Worm (Caenorhabditis elegans): ENCODE data around the gene K02B2.6.
A peak's percentile ranks its signal among the peaks of the same experiment; 100 is the strongest.

The K02B2.6 gene

DNA sequence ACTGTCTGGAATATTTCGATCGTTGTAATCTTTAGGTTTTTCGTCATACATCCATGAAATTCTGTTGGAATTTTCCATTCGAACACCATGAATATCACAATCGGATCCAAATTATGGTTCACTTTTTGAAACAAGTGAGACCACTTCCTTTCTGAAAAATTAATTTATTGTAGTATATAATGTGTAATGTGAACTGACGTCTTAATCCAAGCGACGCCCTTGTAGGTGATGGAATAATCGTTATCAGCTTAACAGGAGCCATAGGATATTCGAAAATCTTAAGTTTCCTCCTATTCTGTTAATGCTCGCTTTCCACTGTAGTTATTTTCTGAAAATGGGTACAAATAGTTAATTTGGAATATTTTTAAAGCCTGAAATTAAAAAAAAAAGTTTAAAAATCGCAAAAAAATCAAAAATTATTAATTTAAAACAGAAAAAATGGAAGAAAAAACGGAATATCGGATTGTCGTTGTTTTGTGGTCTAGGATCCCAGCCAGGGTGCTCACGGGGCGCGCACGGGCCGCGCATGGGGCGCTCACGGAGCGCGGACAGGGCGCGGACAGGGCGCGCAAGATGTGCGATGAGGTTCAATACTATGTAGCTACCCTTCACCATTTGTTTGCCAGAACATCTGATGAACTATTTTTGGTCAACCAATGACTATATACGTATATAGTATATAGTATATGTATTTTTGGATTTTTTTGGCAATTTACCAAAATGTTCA is at the start of gene K02B2.6:
K02B2.6 (minus strand) TSS at position 51 of the 727 bp plus-strand sequence.
- TF ChIP-seq set-16 (GFP tag; IDR thresholded peaks at IDR 0.05) (peak; percentile 80), ceh-44 (GFP tag; IDR thresholded peaks at IDR 0.05) (no peak)

DNA sequence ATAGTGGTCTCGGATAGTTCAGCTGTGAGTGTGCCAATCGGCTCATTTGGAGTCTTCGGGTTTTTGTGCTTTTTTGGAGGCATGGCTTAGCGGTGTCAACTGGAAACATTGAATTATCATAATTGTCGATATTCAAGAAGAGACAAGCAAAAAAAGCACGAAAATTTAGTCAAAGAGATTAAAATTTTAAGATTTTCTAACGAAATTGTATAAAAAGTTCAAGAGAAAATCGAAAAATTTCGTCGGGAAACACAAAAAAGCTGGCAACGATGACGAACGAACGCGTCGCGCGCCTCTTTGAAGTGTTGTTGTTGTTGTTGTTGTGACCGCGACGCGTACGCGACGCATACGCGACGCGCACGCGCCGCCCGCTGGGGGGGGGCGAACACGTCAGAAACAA is 49.5 kb upstream of the K02B2.6 start, which contains the start of gene C46G7.5:
C46G7.5 (minus strand) TSS at position 101 of the 400 bp plus-strand sequence.
- TF ChIP-seq ztf-7 (tag; optimal IDR thresholded peaks at IDR 0.05) (no peak), lsy-2 (tag; optimal IDR thresholded peaks at IDR 0.05) (no peak), zip-2 (tag; optimal IDR thresholded peaks at IDR 0.05) (no peak), duxl-1 (tag; optimal IDR thresholded peaks at IDR 0.05; ENCODE audit: poor library complexity) (no peak), tag-97 (GFP tag; IDR thresholded peaks at IDR 0.05) (no peak)

DNA sequence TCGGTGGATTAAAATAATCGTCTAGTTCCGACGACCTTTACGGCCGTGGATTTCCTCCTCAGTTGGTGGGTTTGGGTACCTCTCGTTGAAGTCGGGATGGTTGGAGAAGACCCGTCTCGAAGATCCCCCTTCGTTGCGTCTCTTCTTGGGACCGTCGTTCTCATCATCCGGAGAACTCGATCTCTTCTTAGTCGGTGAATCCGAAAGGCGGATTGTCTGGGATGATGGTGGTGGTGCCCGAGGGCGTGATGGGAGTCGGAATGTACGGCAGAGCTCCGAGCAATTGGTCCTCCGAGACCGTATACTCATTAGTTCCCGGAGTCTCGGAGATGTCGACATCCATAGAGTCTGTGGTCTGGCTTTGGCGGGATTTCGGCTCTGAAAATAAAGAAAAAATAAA is 48.2 kb upstream of the K02B2.6 start:
- TF ChIP-seq vab-7 (GFP tag; IDR thresholded peaks at IDR 0.05), result no peak
- no peak for TF ChIP-seq F10B5.3 (tag; optimal IDR thresholded peaks at IDR 0.05)
- no peak for TF ChIP-seq ceh-28 (tag; optimal IDR thresholded peaks at IDR 0.05)
- TF ChIP-seq set-16 (GFP tag; IDR thresholded peaks at IDR 0.05), result peak; percentile 61
- no peak for TF ChIP-seq Y48G9A.11 (GFP tag; IDR thresholded peaks at IDR 0.05)
- TF ChIP-seq unc-62 (GFP tag; optimal IDR thresholded peaks at IDR 0.05 in 1 of 2), result peak in 1 of 2 experiments; percentile 36
- TF ChIP-seq unc-62 (tag; optimal IDR thresholded peaks at IDR 0.05), result no peak
- TF ChIP-seq ceh-32 (tag; optimal IDR thresholded peaks at IDR 0.05; ENCODE audit: poor library complexity), result no peak
- TF ChIP-seq nhr-28 (tag; optimal IDR thresholded peaks at IDR 0.05), result no peak
- no peak for TF ChIP-seq unc-130 (GFP tag; optimal IDR thresholded peaks at IDR 0.05)
- TF ChIP-seq mes-2 (tag; optimal IDR thresholded peaks at IDR 0.05; ENCODE audit: poor library complexity, severe bottlenecking), result no peak
- TF ChIP-seq lin-15B (tag; optimal IDR thresholded peaks at IDR 0.05), result no peak
- no peak for TF ChIP-seq aha-1 (tag)
- no peak for TF ChIP-seq F49E8.2 (tag; optimal IDR thresholded peaks at IDR 0.05; ENCODE audit: borderline replicate concordance)

DNA sequence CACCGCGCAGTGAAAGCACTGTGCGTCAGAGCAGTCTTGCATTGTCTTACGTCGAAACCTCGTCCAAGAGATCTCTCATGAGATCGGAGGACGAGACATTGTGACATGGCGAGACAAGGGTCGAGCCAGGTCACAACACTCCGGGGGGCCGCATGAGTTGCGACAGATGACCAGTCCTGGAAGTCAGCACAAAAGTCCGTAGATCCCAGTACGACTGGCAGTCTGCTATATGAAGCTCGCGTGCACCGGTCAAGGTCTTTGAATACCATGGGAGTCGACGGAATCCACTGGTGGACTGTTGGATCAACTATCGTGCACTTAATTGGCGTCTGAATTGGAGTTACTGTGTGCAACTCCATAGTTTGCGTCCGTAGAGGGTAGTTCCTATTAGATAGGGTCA is 43.6 kb upstream of the K02B2.6 start:
- TF ChIP-seq nhr-10 (tag; optimal IDR thresholded peaks at IDR 0.05) (no peak), F44E2.7 (GFP tag; IDR thresholded peaks at IDR 0.05) (no peak), daf-12 (tag; optimal IDR thresholded peaks at IDR 0.05) (no peak), lin-38 (GFP tag; IDR thresholded peaks at IDR 0.05) (no peak), hmg-1.1 (GFP tag; IDR thresholded peaks at IDR 0.05) (no peak), lir-3 (tag; optimal IDR thresholded peaks at IDR 0.05) (no peak), daf-16 (GFP tag; optimal IDR thresholded peaks at IDR 0.05) (no peak), daf-16 (tag; optimal IDR thresholded peaks at IDR 0.05) (no peak), spr-1 (tag; optimal IDR thresholded peaks at IDR 0.05) (no peak), snpc-4 (tag; optimal IDR thresholded peaks at IDR 0.05) (no peak), ceh-62 (tag; optimal IDR thresholded peaks at IDR 0.05) (no peak), mdl-1 (tag; optimal IDR thresholded peaks at IDR 0.05) (no peak), egl-43 (GFP tag; IDR thresholded peaks at IDR 0.05) (peak; percentile 74), madf-5 (GFP tag; IDR thresholded peaks at IDR 0.05) (0 out of 4 replicates have a peak, but pooled peaks of 1 of the 2 experiments have one; percentile 63), nhr-28 (tag; optimal IDR thresholded peaks at IDR 0.05) (no peak), dve-1 (tag; optimal IDR thresholded peaks at IDR 0.05; ENCODE audit: insufficient read depth) (no peak), spr-3 (GFP tag; optimal IDR thresholded peaks at IDR 0.05) (peak; percentile 9), lsy-2 (tag; optimal IDR thresholded peaks at IDR 0.05) (no peak), tag-97 (GFP tag; IDR thresholded peaks at IDR 0.05) (0 out of 2 replicates have a peak, but pooled peaks have one; percentile 62), fkh-10 (GFP tag; optimal IDR thresholded peaks at IDR 0.05) (no peak), unc-62 (GFP tag; optimal IDR thresholded peaks at IDR 0.05 in 1 of 2) (no peak), unc-62 (tag; optimal IDR thresholded peaks at IDR 0.05) (no peak), hlh-11 (tag; optimal IDR thresholded peaks at IDR 0.05) (no peak), nhr-25 (tag; optimal IDR thresholded peaks at IDR 0.05; ENCODE audit: borderline replicate concordance, insufficient read depth) (no peak), jun-1 (tag; optimal IDR thresholded peaks at IDR 0.05) (no peak), daf-19 (GFP tag; conservative IDR thresholded peaks at IDR 0.05) (no peak), zfp-3 (GFP tag; conservative IDR thresholded peaks at IDR 0.05) (no peak), aha-1 (tag) (no peak), F10B5.3 (tag; optimal IDR thresholded peaks at IDR 0.05) (no peak), Y48G9A.11 (GFP tag; IDR thresholded peaks at IDR 0.05) (no peak), set-16 (GFP tag; IDR thresholded peaks at IDR 0.05) (peak; percentile 55; the same call in 1 of the 2 replicates), D1046.2 (GFP tag; IDR thresholded peaks at IDR 0.05) (no peak), nhr-42 (GFP tag; IDR thresholded peaks at IDR 0.05) (no peak)
